Fruit fly (Drosophila melanogaster): ENCODE data around the gene Grx1.
A peak's percentile ranks its signal among the peaks of the same experiment; 100 is the strongest.

The Grx1 gene

dm6 chr3L:18869035-18869826, at the start of gene Grx1 (continued):
- peak; percentile 14 for TF ChIP-seq zen (tag; optimal IDR thresholded peaks at IDR 0.05)
- peak; percentile 63 for TF ChIP-seq Hsf (GFP tag; optimal IDR thresholded peaks at IDR 0.05)
- peak; percentile 76 for TF ChIP-seq CG2712 (tag; optimal IDR thresholded peaks at IDR 0.05)
- TF ChIP-seq E2f2 (GFP tag; IDR thresholded peaks at IDR 0.05), result peak; percentile 45; the same call in 1 of the 2 replicates
- 0 out of 2 replicates have a peak, but pooled peaks have one; percentile 38 for TF ChIP-seq al (GFP tag; IDR thresholded peaks at IDR 0.05)
- no peak for TF ChIP-seq croc (GFP tag; conservative IDR thresholded peaks at IDR 0.05)
- TF ChIP-seq eve (GFP tag; optimal IDR thresholded peaks at IDR 0.05), result no peak
- TF ChIP-seq bcd (GFP tag; optimal IDR thresholded peaks at IDR 0.05), result peak; percentile 25
- TF ChIP-seq NC2β (GFP tag; optimal IDR thresholded peaks at IDR 0.05), result peak; percentile 53
- TF ChIP-seq pzg (GFP tag; optimal IDR thresholded peaks at IDR 0.05), result peak; percentile 42
- peak; percentile 16 for TF ChIP-seq CG15011 (GFP tag; optimal IDR thresholded peaks at IDR 0.05)
- peak; percentile 53 for TF ChIP-seq dmrt11E (tag; optimal IDR thresholded peaks at IDR 0.05)
- TF ChIP-seq ken (GFP tag; IDR thresholded peaks at IDR 0.05), result 0 out of 3 replicates have a peak, but pooled peaks have one; percentile 37
- peak; percentile 75 for TF ChIP-seq gem (tag; optimal IDR thresholded peaks at IDR 0.05)
- TF ChIP-seq Fer2 (tag; optimal IDR thresholded peaks at IDR 0.05), result no peak
- TF ChIP-seq Ets65A (GFP tag), result peak; percentile 95
- no peak for TF ChIP-seq CG6254 (GFP tag; optimal IDR thresholded peaks at IDR 0.05)
- TF ChIP-seq onecut (GFP tag; IDR thresholded peaks at IDR 0.05), result no peak
- peak; percentile 24; the same call in 1 of the 3 replicates for TF ChIP-seq CG14050 (GFP tag; IDR thresholded peaks at IDR 0.05)
- no peak for TF ChIP-seq CG1792 (GFP tag; optimal IDR thresholded peaks at IDR 0.05)
- TF ChIP-seq ase (GFP tag; IDR thresholded peaks at IDR 0.05), result 0 out of 3 replicates have a peak, but pooled peaks have one; percentile 23
- peak; percentile 47 for TF ChIP-seq caup (GFP tag; optimal IDR thresholded peaks at IDR 0.05; ENCODE audit: severe bottlenecking)
- no peak for TF ChIP-seq hkb (optimal IDR thresholded peaks at IDR 0.05)
- peak; percentile 53; the same call in 1 of the 2 replicates for TF ChIP-seq hkb (GFP tag; IDR thresholded peaks at IDR 0.05)
- TF ChIP-seq sug (tag; optimal IDR thresholded peaks at IDR 0.05), result peak; percentile 55
- peak; percentile 77 for TF ChIP-seq CG11504 (tag; optimal IDR thresholded peaks at IDR 0.05)
- peak; percentile 58 for TF ChIP-seq CG13624 (GFP tag; optimal IDR thresholded peaks at IDR 0.05)
- peak; percentile 49 to 90 for TF ChIP-seq crp (GFP tag; optimal IDR thresholded peaks at IDR 0.05)
- peak; percentile 9 for TF ChIP-seq tx (GFP tag; optimal IDR thresholded peaks at IDR 0.05)
- no peak for TF ChIP-seq CG8089 (GFP tag; optimal IDR thresholded peaks at IDR 0.05)
- peak; percentile 51 for TF ChIP-seq NfI (GFP tag; optimal IDR thresholded peaks at IDR 0.05)
- TF ChIP-seq CG18599 (GFP tag; optimal IDR thresholded peaks at IDR 0.05), result peak; percentile 52
- TF ChIP-seq yki (optimal IDR thresholded peaks at IDR 0.05), result no peak
- peak; percentile 38 to 49 for TF ChIP-seq chif (GFP tag; optimal IDR thresholded peaks at IDR 0.05)
- TF ChIP-seq CG4282 (GFP tag; optimal IDR thresholded peaks at IDR 0.05), result peak; percentile 10
- TF ChIP-seq CG17912 (GFP tag; optimal IDR thresholded peaks at IDR 0.05), result no peak
- TF ChIP-seq CG2202 (tag; optimal IDR thresholded peaks at IDR 0.05), result peak; percentile 36
- TF ChIP-seq CG15479 (GFP tag; optimal IDR thresholded peaks at IDR 0.05), result no peak
- peak; percentile 22 for TF ChIP-seq Oli (tag; optimal IDR thresholded peaks at IDR 0.05)
- TF ChIP-seq CG2678 (tag; optimal IDR thresholded peaks at IDR 0.05), result peak; percentile 63
- TF ChIP-seq CG4617 (GFP tag; optimal IDR thresholded peaks at IDR 0.05; ENCODE audit: borderline replicate concordance), result peak; percentile 54
- no peak for TF ChIP-seq ham (GFP tag; IDR thresholded peaks at IDR 0.05)
- no peak for TF ChIP-seq CG16813 (GFP tag; IDR thresholded peaks at IDR 0.05; ENCODE audit: partially characterized antibody)
- peak; percentile 98 for TF ChIP-seq grn (GFP tag; optimal IDR thresholded peaks at IDR 0.05)
- TF ChIP-seq CG13424 (tag; optimal IDR thresholded peaks at IDR 0.05), result peak; percentile 68
- TF ChIP-seq CG9609 (GFP tag; optimal IDR thresholded peaks at IDR 0.05), result peak; percentile 14
- TF ChIP-seq Mes4 (GFP tag; optimal IDR thresholded peaks at IDR 0.05), result peak; percentile 38
- peak; percentile 21 for TF ChIP-seq CG3407 (GFP tag; optimal IDR thresholded peaks at IDR 0.05)
- TF ChIP-seq PHDP (tag; optimal IDR thresholded peaks at IDR 0.05), result peak; percentile 76
